Fruit fly (Drosophila melanogaster): Measurements from ENCODE around the gene ymp.
A peak's percentile ranks its signal among the peaks of the same experiment; 100 is the strongest.

Gene ymp

dm6 chr3R:25631079-25631478, 22.2 kb upstream of the ymp start (continued):
- TF ChIP-seq onecut (GFP tag; IDR thresholded peaks at IDR 0.05) = peak; percentile 60
- peak; percentile 53 for TF ChIP-seq CG4730 (GFP tag; IDR thresholded peaks at IDR 0.05)
- no peak for TF ChIP-seq CG13287 (GFP tag; IDR thresholded peaks at IDR 0.05; ENCODE audit: partially characterized antibody)
- TF ChIP-seq Dref (GFP tag; IDR thresholded peaks at IDR 0.05) = no peak
- 0 out of 2 replicates have a peak, but pooled peaks have one; percentile 41 for TF ChIP-seq Gsc (GFP tag; IDR thresholded peaks at IDR 0.05)
- TF ChIP-seq CG1832 (GFP tag; optimal IDR thresholded peaks at IDR 0.05) = no peak
- TF ChIP-seq Dip3 (GFP tag; optimal IDR thresholded peaks at IDR 0.05) = peak; percentile 32
- no peak for TF ChIP-seq CG42726 (GFP tag; IDR thresholded peaks at IDR 0.05; ENCODE audit: partially characterized antibody)
- TF ChIP-seq CG8281 (tag; optimal IDR thresholded peaks at IDR 0.05) = peak; percentile 37
- peak; percentile 47 for TF ChIP-seq CG9437 (GFP tag; optimal IDR thresholded peaks at IDR 0.05)
- TF ChIP-seq ewg (GFP tag; optimal IDR thresholded peaks at IDR 0.05) = peak; percentile 48
- TF ChIP-seq Hr39 (optimal IDR thresholded peaks at IDR 0.05) = no peak
- TF ChIP-seq Optix (GFP tag; IDR thresholded peaks at IDR 0.05) = peak; percentile 55; the same call in 2 of the 3 replicates
- peak; percentile 44 for TF ChIP-seq CG14667 (GFP tag; IDR thresholded peaks at IDR 0.05)
- peak; percentile 61 for TF ChIP-seq bab2 (GFP tag; optimal IDR thresholded peaks at IDR 0.05)
- peak; percentile 43 for TF ChIP-seq Hr3 (GFP tag; optimal IDR thresholded peaks at IDR 0.05)
- no peak for TF ChIP-seq Drgx (GFP tag; IDR thresholded peaks at IDR 0.05)
- peak; percentile 73 for TF ChIP-seq CG14014 (GFP tag; IDR thresholded peaks at IDR 0.05)
- TF ChIP-seq rib (GFP tag; IDR thresholded peaks at IDR 0.05) = 0 out of 2 replicates have a peak, but pooled peaks have one; percentile 22
- TF ChIP-seq CG17802 (tag; optimal IDR thresholded peaks at IDR 0.05) = peak; percentile 39
- TF ChIP-seq CG10267 (tag; optimal IDR thresholded peaks at IDR 0.05) = peak; percentile 25
- TF ChIP-seq caup (GFP tag; optimal IDR thresholded peaks at IDR 0.05; ENCODE audit: severe bottlenecking) = peak; percentile 61
- no peak for TF ChIP-seq Dll (GFP tag; IDR thresholded peaks at IDR 0.05; ENCODE audit: partially characterized antibody)
- TF ChIP-seq zen2 (GFP tag; IDR thresholded peaks at IDR 0.05; ENCODE audit: partially characterized antibody) = no peak
- TF ChIP-seq ranshi (GFP tag; IDR thresholded peaks at IDR 0.05) = peak; percentile 78; the same call in 1 of the 2 replicates
- peak; percentile 24; the same call in 1 of the 3 replicates for TF ChIP-seq CG7357 (GFP tag; IDR thresholded peaks at IDR 0.05)
- TF ChIP-seq CHES-1-like (GFP tag; optimal IDR thresholded peaks at IDR 0.05) = peak; percentile 49
- no peak for TF ChIP-seq CG9797 (GFP tag; optimal IDR thresholded peaks at IDR 0.05)
- TF ChIP-seq MTF-1 (GFP tag; optimal IDR thresholded peaks at IDR 0.05; ENCODE audit: borderline replicate concordance) = no peak
- peak; percentile 74 for TF ChIP-seq CG12071 (GFP tag; optimal IDR thresholded peaks at IDR 0.05)
- TF ChIP-seq Adf1 (GFP tag; IDR thresholded peaks at IDR 0.05) = peak; percentile 31; the same call in 1 of the 2 replicates
- TF ChIP-seq CG16815 (GFP tag; optimal IDR thresholded peaks at IDR 0.05) = peak; percentile 33
- no peak for TF ChIP-seq p53 (GFP tag; optimal IDR thresholded peaks at IDR 0.05)
- TF ChIP-seq CG10979 (tag; optimal IDR thresholded peaks at IDR 0.05) = peak; percentile 72
- TF ChIP-seq Xrp1 (GFP tag; IDR thresholded peaks at IDR 0.05) = peak; percentile 83
- no peak for TF ChIP-seq dan (GFP tag; IDR thresholded peaks at IDR 0.05)
- no peak for TF ChIP-seq gro (GFP tag; optimal IDR thresholded peaks at IDR 0.05)
- TF ChIP-seq ATbp (GFP tag; optimal IDR thresholded peaks at IDR 0.05) = peak; percentile 72
- peak; percentile 71 for TF ChIP-seq Sox102F (GFP tag; optimal IDR thresholded peaks at IDR 0.05)
- TF ChIP-seq emc (GFP tag; optimal IDR thresholded peaks at IDR 0.05) = peak; percentile 17
- 0 out of 3 replicates have a peak, but pooled peaks have one; percentile 42 for TF ChIP-seq CG11093 (GFP tag; IDR thresholded peaks at IDR 0.05)
- no peak for TF ChIP-seq CG17186 (GFP tag; optimal IDR thresholded peaks at IDR 0.05)
- peak; percentile 72 for TF ChIP-seq CG17361 (GFP tag; IDR thresholded peaks at IDR 0.05)
- peak; percentile 13 for TF ChIP-seq fd64A (GFP tag; optimal IDR thresholded peaks at IDR 0.05)
- peak; percentile 32 for TF ChIP-seq CG14710 (tag; optimal IDR thresholded peaks at IDR 0.05)
- peak; percentile 38; the same call in 1 of the 2 replicates for TF ChIP-seq wdn (GFP tag; IDR thresholded peaks at IDR 0.05)
- TF ChIP-seq ro (GFP tag; IDR thresholded peaks at IDR 0.05) = no peak
- peak; percentile 75 for TF ChIP-seq CG32532 (GFP tag; IDR thresholded peaks at IDR 0.05)
- peak; percentile 54; the same call in 1 of the 2 replicates for TF ChIP-seq Poxn (GFP tag; IDR thresholded peaks at IDR 0.05)
- TF ChIP-seq cas (GFP tag; IDR thresholded peaks at IDR 0.05) = no peak
- peak; percentile 54 for TF ChIP-seq Six4 (GFP tag; optimal IDR thresholded peaks at IDR 0.05)

All from whole organism, embryonic.